Fruit fly (Drosophila melanogaster) whole organism, embryonic: Measurements from ENCODE around the gene CG7227.

Experiments
- Adf1 ChIP-seq: fragments of 200-800 bp; sonication (Bioruptor generic); IDR thresholded peaks from 2 replicates; pipeline ENCODE4 v1.3.6; 2022; ENCODE audit warnings: missing biosample characterization, missing genetic modification characterization
- Aef1 ChIP-seq: fragments of 200-800 bp; sonication (Bioruptor generic); IDR thresholded peaks from 3 replicates; pipeline ENCODE4 v1.3.6; 2022; ENCODE audit warnings: missing biosample characterization, missing genetic modification characterization
- CG1024 ChIP-seq: fragments of 200-800 bp; sonication (Bioruptor generic); IDR thresholded peaks from 2 replicates; pipeline ENCODE4 v1.3.6; 2022; ENCODE audit warnings: missing biosample characterization, missing genetic modification characterization
- CG10543 ChIP-seq: fragments of 200-800 bp; sonication (Bioruptor generic); optimal IDR thresholded peaks from 3 replicates; lab custom pipeline; 2017; ENCODE audit warnings: missing biosample characterization, mild to moderate bottlenecking, missing genetic modification characterization, moderate library complexity
- CG11696 ChIP-seq: fragments of 200-800 bp; sonication (Bioruptor generic); IDR thresholded peaks from 2 replicates; pipeline ENCODE4 v1.3.6; 2022; ENCODE audit warnings: missing biosample characterization, missing genetic modification characterization
- CG12769 ChIP-seq: fragments of 200-800 bp; sonication (Bioruptor generic); optimal IDR thresholded peaks from 2 replicates; lab custom pipeline; 2019; ENCODE audit warnings: missing biosample characterization, mild to moderate bottlenecking, missing genetic modification characterization, moderate library complexity
- CG13296 ChIP-seq: fragments of 200-800 bp; sonication (Bioruptor generic); optimal IDR thresholded peaks from 3 replicates; lab custom pipeline; 2018; ENCODE audit warnings: missing biosample characterization, mild to moderate bottlenecking, missing genetic modification characterization
- CG13894 ChIP-seq: fragments of 200-800 bp; sonication (Bioruptor generic); optimal IDR thresholded peaks from 3 replicates; lab custom pipeline; 2018; ENCODE audit warnings: missing biosample characterization, mild to moderate bottlenecking, missing genetic modification characterization, moderate library complexity
- CG1647 ChIP-seq: fragments of 200-800 bp; sonication (Bioruptor generic); optimal IDR thresholded peaks from 3 replicates; lab custom pipeline; 2016; ENCODE audit warnings: missing biosample characterization, missing genetic modification characterization
- CG17359 ChIP-seq: fragments of 200-800 bp; sonication (Bioruptor generic); optimal IDR thresholded peaks from 3 replicates; lab custom pipeline; 2018; ENCODE audit warnings: missing biosample characterization, mild to moderate bottlenecking, missing genetic modification characterization, moderate library complexity
- CG17385 ChIP-seq: fragments of 200-800 bp; sonication (Bioruptor generic); optimal IDR thresholded peaks from 3 replicates; lab custom pipeline; 2018; ENCODE audit warnings: missing biosample characterization, mild to moderate bottlenecking, missing genetic modification characterization
- CG17829 ChIP-seq: fragments of 200-800 bp; optimal IDR thresholded peaks from 2 replicates; lab custom pipeline; 2019; ENCODE audit warnings: missing biosample characterization, mild to moderate bottlenecking, missing genetic modification characterization, moderate library complexity
- CG1832 ChIP-seq: fragments of 200-800 bp; sonication (Bioruptor generic); optimal IDR thresholded peaks from 2 replicates; lab custom pipeline; 2017; ENCODE audit warnings: missing biosample characterization, mild to moderate bottlenecking, missing genetic modification characterization, inconsistent platforms
- CG2120 ChIP-seq: fragments of 200-800 bp; sonication (Bioruptor generic); optimal IDR thresholded peaks from 3 replicates; lab custom pipeline; 2016; ENCODE audit warnings: missing biosample characterization, missing genetic modification characterization
- CG2202 ChIP-seq: fragments of 200-800 bp; sonication (Bioruptor generic); optimal IDR thresholded peaks from 2 replicates; lab custom pipeline; 2018; ENCODE audit warnings: missing biosample characterization, mild to moderate bottlenecking, missing genetic modification characterization
- CG32772 ChIP-seq: fragments of 200-800 bp; sonication (Bioruptor generic); IDR thresholded peaks from 2 replicates; pipeline ENCODE4 v1.3.6; 2022; ENCODE audit warnings: missing biosample characterization, missing genetic modification characterization
- CG4282 ChIP-seq: fragments of 200-800 bp; sonication (Bioruptor generic); optimal IDR thresholded peaks from 2 replicates; lab custom pipeline; 2016; ENCODE audit warnings: missing biosample characterization, missing genetic modification characterization
- CG5245 ChIP-seq: fragments of 200-800 bp; sonication (Bioruptor generic); optimal IDR thresholded peaks from 3 replicates; lab custom pipeline; 2016; ENCODE audit warnings: missing biosample characterization, missing genetic modification characterization
- CG9932 ChIP-seq: fragments of 200-800 bp; sonication (Bioruptor generic); IDR thresholded peaks from 2 replicates; pipeline ENCODE4 v1.3.6; 2022; ENCODE audit warnings: missing biosample characterization, missing genetic modification characterization
- D19B ChIP-seq: fragments of 200-800 bp; sonication (Bioruptor generic); optimal IDR thresholded peaks from 2 replicates; lab custom pipeline; 2017; ENCODE audit warnings: missing biosample characterization, mild to moderate bottlenecking, missing genetic modification characterization
- Dbx ChIP-seq: fragments of 200-800 bp; sonication (Bioruptor generic); IDR thresholded peaks from 3 replicates; pipeline ENCODE4 v1.3.6; 2022; ENCODE audit warnings: missing biosample characterization, missing genetic modification characterization
- ERR ChIP-seq: fragments of 200-800 bp; sonication (Bioruptor generic); optimal IDR thresholded peaks from 2 replicates; lab custom pipeline; 2016; ENCODE audit warnings: missing biosample characterization, missing genetic modification characterization
- HLHmδ ChIP-seq: fragments of 200-800 bp; sonication (Bioruptor generic); optimal IDR thresholded peaks from 2 replicates; lab custom pipeline; 2018; ENCODE audit warnings: missing biosample characterization, mild to moderate bottlenecking, missing genetic modification characterization, moderate library complexity
- Med ChIP-seq: fragments of 200-800 bp; sonication (Bioruptor generic); peaks from one replicate; lab custom pipeline; 2016; ENCODE audit warnings: missing biosample characterization, missing genetic modification characterization, mild to moderate bottlenecking, inconsistent platforms, moderate library complexity
- NFAT ChIP-seq: fragments of 200-800 bp; sonication (Bioruptor generic); IDR thresholded peaks from 2 replicates; pipeline ENCODE4 v1.3.6; 2022; ENCODE audit warnings: missing biosample characterization, missing genetic modification characterization
- Rfx ChIP-seq: fragments of 200-800 bp; sonication (Bioruptor generic); IDR thresholded peaks from 2 replicates; pipeline ENCODE4 v1.3.6; 2022; ENCODE audit warnings: missing biosample characterization, missing genetic modification characterization
- cas ChIP-seq: fragments of 200-800 bp; sonication (Bioruptor generic); IDR thresholded peaks from 2 replicates; pipeline ENCODE4 v1.3.6; 2022; ENCODE audit warnings: missing biosample characterization, missing genetic modification characterization
- cg ChIP-seq: fragments of 200-800 bp; sonication (Bioruptor generic); optimal IDR thresholded peaks from 3 replicates; lab custom pipeline; 2019; ENCODE audit warnings: missing biosample characterization, mild to moderate bottlenecking, missing genetic modification characterization, moderate library complexity
- chinmo ChIP-seq: fragments of 200-800 bp; sonication (Bioruptor generic); IDR thresholded peaks from 4 replicates; pipeline ENCODE4 v1.3.6; 2022; ENCODE audit warnings: missing biosample characterization, missing genetic modification characterization; ENCODE audit not compliant: partially characterized antibody
- chm ChIP-seq: fragments of 200-800 bp; sonication (Bioruptor generic); IDR thresholded peaks from 2 replicates; pipeline ENCODE4 v1.3.6; 2022; ENCODE audit warnings: missing biosample characterization, missing genetic modification characterization
- corto ChIP-seq: fragments of 200-800 bp; sonication (Bioruptor generic); optimal IDR thresholded peaks from 2 replicates; lab custom pipeline; 2016; ENCODE audit warnings: missing biosample characterization, mild to moderate bottlenecking, missing genetic modification characterization, moderate library complexity
- crol ChIP-seq: fragments of 200-800 bp; sonication (Bioruptor generic); IDR thresholded peaks from 2 replicates; pipeline ENCODE4 v1.3.6; 2022; ENCODE audit warnings: missing biosample characterization, missing genetic modification characterization
- cwo ChIP-seq: fragments of 200-800 bp; sonication (Bioruptor generic); optimal IDR thresholded peaks from 3 replicates; lab custom pipeline; 2017; ENCODE audit warnings: missing biosample characterization, missing genetic modification characterization, mild to moderate bottlenecking, moderate library complexity, missing genetic modification reagents
- eyg ChIP-seq: fragments of 200-800 bp; sonication (Bioruptor generic); optimal IDR thresholded peaks from 3 replicates; lab custom pipeline; 2016; ENCODE audit warnings: missing biosample characterization, missing genetic modification characterization
- gem ChIP-seq: fragments of 200-800 bp; sonication (Bioruptor generic); optimal IDR thresholded peaks from 2 replicates; lab custom pipeline; 2019; ENCODE audit warnings: missing biosample characterization, mild to moderate bottlenecking, missing genetic modification characterization, moderate library complexity
- klu ChIP-seq: fragments of 200-800 bp; sonication (Bioruptor generic); IDR thresholded peaks from 2 replicates; pipeline ENCODE4 v1.3.6; 2022; ENCODE audit warnings: missing biosample characterization, missing genetic modification characterization
- lab ChIP-seq: fragments of 200-800 bp; sonication (Bioruptor generic); optimal IDR thresholded peaks from 3 replicates; lab custom pipeline; 2017; ENCODE audit warnings: missing biosample characterization, missing genetic modification characterization, mild to moderate bottlenecking, moderate library complexity, missing genetic modification reagents
- lbe ChIP-seq: fragments of 200-800 bp; sonication (Bioruptor generic); optimal IDR thresholded peaks from 2 replicates; lab custom pipeline; 2016; ENCODE audit warnings: missing biosample characterization, mild to moderate bottlenecking, missing genetic modification characterization
- nom ChIP-seq: fragments of 200-800 bp; sonication (Bioruptor generic); optimal IDR thresholded peaks from 2 replicates; lab custom pipeline; 2017; ENCODE audit warnings: missing biosample characterization, missing genetic modification characterization, mild to moderate bottlenecking, moderate library complexity, missing genetic modification reagents
- pho ChIP-seq: fragments of 200-800 bp; sonication (Bioruptor generic); optimal IDR thresholded peaks from 2 replicates; lab custom pipeline; 2016; ENCODE audit warnings: missing biosample characterization, missing genetic modification characterization
- rib ChIP-seq: fragments of 200-800 bp; sonication (Bioruptor generic); IDR thresholded peaks from 2 replicates; pipeline ENCODE4 v1.3.6; 2022; ENCODE audit warnings: missing biosample characterization, missing genetic modification characterization
- salm ChIP-seq: fragments of 200-800 bp; sonication (Bioruptor generic); optimal IDR thresholded peaks from 2 replicates; lab custom pipeline; 2018; ENCODE audit warnings: missing biosample characterization, mild to moderate bottlenecking, missing genetic modification characterization
- schlank ChIP-seq: fragments of 200-800 bp; sonication (Bioruptor generic); optimal IDR thresholded peaks from 2 replicates; lab custom pipeline; 2018; ENCODE audit warnings: missing biosample characterization, mild to moderate bottlenecking, missing genetic modification characterization
- slou ChIP-seq: fragments of 200-800 bp; sonication (Bioruptor generic); optimal IDR thresholded peaks from 3 replicates; lab custom pipeline; 2016; ENCODE audit warnings: missing biosample characterization, missing genetic modification characterization
- trh ChIP-seq: fragments of 200-800 bp; sonication (Bioruptor generic); optimal IDR thresholded peaks from 2 replicates; lab custom pipeline; 2016; ENCODE audit warnings: missing biosample characterization, missing genetic modification characterization
- tup ChIP-seq: fragments of 200-800 bp; sonication (Bioruptor generic); optimal IDR thresholded peaks from 2 replicates; lab custom pipeline; 2016; ENCODE audit warnings: missing biosample characterization, mild to moderate bottlenecking, missing genetic modification characterization, moderate library complexity
- vvl ChIP-seq: fragments of 200-800 bp; sonication (Bioruptor generic); IDR thresholded peaks from 2 replicates; pipeline ENCODE4 v1.3.6; 2022; ENCODE audit warnings: missing biosample characterization, missing genetic modification characterization

Gene CG7227

dm6 chr2L:7976738-7977137, 21.2 kb downstream of the CG7227 start (continued):
- no peak for TF ChIP-seq CG5245 (GFP tag; lab: Kevin White, UChicago)
- TF ChIP-seq Rfx (GFP tag; lab: Robert Waterston, UW), result peak; percentile 30; the same call in 1 of the 2 replicates
- TF ChIP-seq tup (GFP tag; lab: Kevin White, UChicago), result no peak
- TF ChIP-seq chm (GFP tag; lab: Robert Waterston, UW), result peak; percentile 36; the same call in 1 of the 2 replicates

DNA sequence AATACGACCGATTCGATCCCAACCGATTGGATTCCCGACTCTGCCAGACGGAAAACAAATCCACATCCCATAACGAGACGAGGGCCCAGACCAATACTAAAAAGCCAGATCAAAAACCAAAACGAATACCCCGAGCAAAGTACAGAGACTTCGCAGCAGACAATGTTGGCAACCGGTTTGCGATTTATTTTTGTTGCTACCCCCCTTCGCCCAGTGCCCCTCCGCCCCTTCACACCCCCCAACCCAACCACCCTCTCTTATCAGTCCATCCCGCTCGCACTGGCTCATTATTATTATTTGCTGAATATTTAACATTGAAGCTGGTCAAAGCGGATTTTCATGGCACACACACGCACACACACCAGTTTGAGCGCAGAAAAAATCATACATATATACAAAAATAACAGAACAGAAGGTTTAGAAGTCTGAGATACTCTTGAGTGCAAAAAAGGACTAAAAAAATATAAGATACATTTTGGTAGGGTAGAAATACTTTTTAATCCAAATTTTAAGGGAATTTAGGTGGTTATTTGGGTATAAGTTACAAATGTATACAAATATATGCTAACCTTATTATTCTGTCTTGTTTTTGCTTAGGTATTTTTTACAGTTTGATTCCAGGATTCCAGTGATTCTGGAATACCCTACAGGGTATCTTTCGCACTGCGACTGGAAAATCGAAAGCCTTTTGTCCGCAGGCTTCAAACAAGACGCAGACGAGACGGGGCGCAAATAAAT, 24.3 kb downstream of the CG7227 start:
- TF ChIP-seq corto (peak; percentile 36), vvl (GFP tag; lab: Robert Waterston, UW) (0 out of 2 replicates have a peak, but pooled peaks have one; percentile 42), rib (GFP tag; lab: Robert Waterston, UW) (peak; percentile 87), Rfx (GFP tag; lab: Robert Waterston, UW) (peak; percentile 35; the same call in 1 of the 2 replicates), cwo (GFP tag; lab: Kevin White, UChicago) (peak; percentile 40), CG17829 (tag; lab: Kevin White, UChicago) (no peak), klu (GFP tag; lab: Robert Waterston, UW) (0 out of 2 replicates have a peak, but pooled peaks have one; percentile 11), nom (GFP tag; lab: Kevin White, UChicago) (peak; percentile 51), CG2120 (GFP tag; lab: Kevin White, UChicago) (peak; percentile 57), lbe (GFP tag; lab: Kevin White, UChicago) (peak; percentile 11), CG2202 (no peak), schlank (tag; lab: Kevin White, UChicago) (peak; percentile 4), lab (peak; percentile 7), CG17385 (GFP tag; lab: Kevin White, UChicago) (no peak), cas (GFP tag; lab: Robert Waterston, UW) (peak; percentile 41; the same call in 1 of the 2 replicates), CG13894 (peak; percentile 78), D19B (GFP tag; lab: Kevin White, UChicago) (peak; percentile 62), gem (tag; lab: Kevin White, UChicago) (peak; percentile 25), Adf1 (GFP tag; lab: Robert Waterston, UW) (peak; percentile 22; the same call in 1 of the 2 replicates), cg (no peak), ERR (GFP tag; lab: Kevin White, UChicago) (no peak), CG17359 (tag; lab: Kevin White, UChicago) (no peak), salm (tag; lab: Kevin White, UChicago) (no peak), chinmo (GFP tag; lab: Robert Waterston, UW) (peak; percentile 87), CG32772 (GFP tag; lab: Robert Waterston, UW) (no peak), CG13296 (GFP tag; lab: Kevin White, UChicago) (no peak), Aef1 (GFP tag; lab: Robert Waterston, UW) (peak; percentile 15; the same call in 1 of the 3 replicates), CG4282 (GFP tag; lab: Kevin White, UChicago) (no peak), CG10543 (peak; percentile 37), HLHmδ (GFP tag; lab: Kevin White, UChicago) (no peak), trh (GFP tag; lab: Kevin White, UChicago) (no peak), pho (GFP tag; lab: Kevin White, UChicago) (no peak), CG9932 (peak; percentile 47; the same call in 1 of the 2 replicates), Med (GFP tag; lab: Kevin White, UChicago) (peak; percentile 15), slou (GFP tag; lab: Kevin White, UChicago) (no peak), CG1832 (GFP tag; lab: Kevin White, UChicago) (peak; percentile 58), NFAT (GFP tag; lab: Robert Waterston, UW) (0 out of 2 replicates have a peak, but pooled peaks have one; percentile 9), CG1647 (GFP tag; lab: Kevin White, UChicago) (no peak), CG1024 (no peak), eyg (no peak), CG12769 (peak; percentile 81), CG11696 (GFP tag; lab: Robert Waterston, UW) (no peak), Dbx (GFP tag; lab: Robert Waterston, UW) (0 out of 3 replicates have a peak, but pooled peaks have one; percentile 12), crol (peak; percentile 92)
